Worm (Caenorhabditis elegans) whole organism, young adult: ENCODE data around the gene nas-16.

Experiments used
- F23B12.7 ChIP-seq: sonication (generic microtip); optimal IDR thresholded peaks from 2 replicates; lab custom pipeline; 2017; ENCODE audit warnings: missing genetic modification characterization, mild to moderate bottlenecking, missing compliant biosample characterization, antibody characterized with exemption, moderate library complexity; ENCODE audit not compliant: insufficient read depth
- aptf-3 ChIP-seq: fragments of 200-800 bp; sonication (Bioruptor generic); IDR thresholded peaks from 2 replicates; pipeline ENCODE4 v1.3.6; 2022; ENCODE audit warnings: missing genetic modification characterization, missing compliant biosample characterization
- athp-1 ChIP-seq: sonication (generic microtip); optimal IDR thresholded peaks from 2 replicates; lab custom pipeline; 2017; ENCODE audit warnings: mild to moderate bottlenecking, missing genetic modification characterization, missing compliant biosample characterization
- attf-3 ChIP-seq: fragments of 200-800 bp; sonication (Bioruptor generic); conservative IDR thresholded peaks from 2 replicates; pipeline ENCODE4 v1.3.6; 2022; ENCODE audit warnings: missing genetic modification reagents, missing genetic modification characterization, missing compliant biosample characterization
- gei-17 ChIP-seq: fragments of 200-800 bp; sonication (Bioruptor generic); optimal IDR thresholded peaks from 2 replicates; lab custom pipeline; 2018; ENCODE audit warnings: mild to moderate bottlenecking, missing genetic modification characterization, missing compliant biosample characterization
- lin-26 ChIP-seq: fragments of 200-800 bp; sonication (Bioruptor generic); IDR thresholded peaks from 2 replicates; pipeline ENCODE4 v1.3.6; 2022; ENCODE audit warnings: missing genetic modification reagents, missing genetic modification characterization, missing compliant biosample characterization
- lin-40 ChIP-seq: sonication (generic microtip); optimal IDR thresholded peaks from 2 replicates; lab custom pipeline; 2016; ENCODE audit warnings: missing genetic modification characterization, mild to moderate bottlenecking, missing compliant biosample characterization, missing genotype, missing genetic modification reagents
- madf-10 ChIP-seq: sonication (generic microtip); optimal IDR thresholded peaks from 2 replicates; lab custom pipeline; 2016; ENCODE audit warnings: mild to moderate bottlenecking, missing genetic modification characterization, missing compliant biosample characterization
- mcd-1 ChIP-seq: fragments of 200-800 bp; sonication (Bioruptor generic); IDR thresholded peaks from 2 replicates; pipeline ENCODE4 v1.3.6; 2022; ENCODE audit warnings: missing genetic modification reagents, missing genetic modification characterization, missing compliant biosample characterization
- snpc-4 ChIP-seq, 5 experiments: fragments of 150-350 bp in 1 of 5; sonication (generic microtip) in 4 of 5; optimal IDR thresholded peaks; 2 replicates each; lab custom pipeline; 2014 to 2018; ENCODE audit warnings: missing genetic modification characterization in 5 of 5, missing biosample characterization in 3 of 5, antibody characterized with exemption in 2 of 5, mild to moderate bottlenecking in 2 of 5, missing compliant biosample characterization in 2 of 5, missing genotype in 2 of 5, moderate library complexity in 2 of 5, missing genetic modification reagents in 1 of 5
- ztf-6 ChIP-seq: fragments of 200-800 bp; sonication (Bioruptor generic); IDR thresholded peaks from 2 replicates; pipeline ENCODE4 v1.3.6; 2022; ENCODE audit warnings: missing genetic modification reagents, missing genetic modification characterization, missing compliant biosample characterization

ce11 chrV:11375150-11375792 lies 16.8 kb upstream of the nas-16 start, which contains the start of gene cnb-1:
- TF ChIP-seq mcd-1 (GFP tag; lab: Robert Waterston, UW) (no peak; the same call in 1 of the 2 replicates), attf-3 (GFP tag; lab: Robert Waterston, UW) (no peak), F23B12.7 (no peak), gei-17 (GFP tag; lab: Kevin White, UChicago) (no peak), aptf-3 (GFP tag; lab: Robert Waterston, UW) (no peak), lin-40 (tag; lab: Kevin White, UChicago) (peak; percentile 67), lin-26 (no peak; the same call in 1 of the 2 replicates), snpc-4 (GFP tag; optimal IDR thresholded peaks at IDR 0.05; lab: Kevin White, UChicago) (no peak), snpc-4 (tag; optimal IDR thresholded peaks at IDR 0.05; lab: Kevin White, UChicago) (no peak), athp-1 (tag; lab: Kevin White, UChicago) (no peak), madf-10 (tag; lab: Kevin White, UChicago) (no peak), ztf-6 (no peak)
